Fruit fly (Drosophila melanogaster) whole organism, embryonic: ENCODE data around the gene Cad99C.

Experiments used
- ATbp ChIP-seq: fragments of 200-800 bp; sonication (Bioruptor generic); optimal IDR thresholded peaks from 2 replicates; lab custom pipeline; 2017; ENCODE audit warnings: missing biosample characterization, mild to moderate bottlenecking, missing genetic modification characterization, missing genetic modification reagents
- Aef1 ChIP-seq: fragments of 200-800 bp; sonication (Bioruptor generic); IDR thresholded peaks from 3 replicates; pipeline ENCODE4 v1.3.6; 2022; ENCODE audit warnings: missing biosample characterization, missing genetic modification characterization
- Atf3 ChIP-seq: fragments of 200-800 bp; sonication (Bioruptor generic); optimal IDR thresholded peaks from 3 replicates; lab custom pipeline; 2016; ENCODE audit warnings: missing biosample characterization, missing genetic modification characterization
- Atf6 ChIP-seq: fragments of 200-800 bp; sonication (Bioruptor generic); IDR thresholded peaks from 2 replicates; pipeline ENCODE4 v1.3.6; 2022; ENCODE audit warnings: missing biosample characterization, missing genetic modification characterization
- C15 ChIP-seq: fragments of 200-800 bp; sonication (Bioruptor generic); IDR thresholded peaks from 3 replicates; pipeline ENCODE4 v1.3.6; 2022; ENCODE audit warnings: missing biosample characterization, missing genetic modification characterization
- CG1024 ChIP-seq: fragments of 200-800 bp; sonication (Bioruptor generic); IDR thresholded peaks from 2 replicates; pipeline ENCODE4 v1.3.6; 2022; ENCODE audit warnings: missing biosample characterization, missing genetic modification characterization
- CG1233 ChIP-seq: fragments of 200-800 bp; sonication (Bioruptor generic); optimal IDR thresholded peaks from 4 replicates; lab custom pipeline; 2018; ENCODE audit warnings: missing biosample characterization, mild to moderate bottlenecking, missing genetic modification characterization
- CG14710 ChIP-seq: fragments of 200-800 bp; sonication (Bioruptor generic); optimal IDR thresholded peaks from 3 replicates; lab custom pipeline; 2019; ENCODE audit warnings: missing biosample characterization, mild to moderate bottlenecking, missing genetic modification characterization, moderate library complexity
- CG17568 ChIP-seq: fragments of 200-800 bp; sonication (Bioruptor generic); optimal IDR thresholded peaks from 2 replicates; lab custom pipeline; 2018; ENCODE audit warnings: missing biosample characterization, mild to moderate bottlenecking, missing genetic modification characterization, moderate library complexity
- CG18764 ChIP-seq: fragments of 200-800 bp; sonication (Bioruptor generic); optimal IDR thresholded peaks from 3 replicates; lab custom pipeline; 2016; ENCODE audit warnings: missing biosample characterization, missing genetic modification characterization
- CG3163 ChIP-seq: fragments of 200-800 bp; sonication (Bioruptor generic); optimal IDR thresholded peaks from 3 replicates; lab custom pipeline; 2016; ENCODE audit warnings: missing biosample characterization, missing genetic modification characterization
- CG6854 ChIP-seq: fragments of 200-800 bp; sonication (Bioruptor generic); optimal IDR thresholded peaks from 3 replicates; lab custom pipeline; 2017; ENCODE audit warnings: missing biosample characterization, mild to moderate bottlenecking, missing genetic modification characterization
- CG7839 ChIP-seq: fragments of 200-800 bp; sonication (Bioruptor generic); optimal IDR thresholded peaks from 3 replicates; lab custom pipeline; 2018; ENCODE audit warnings: missing biosample characterization, mild to moderate bottlenecking, missing genetic modification characterization, moderate library complexity
- CG9437 ChIP-seq: fragments of 200-800 bp; sonication (Bioruptor generic); optimal IDR thresholded peaks from 2 replicates; lab custom pipeline; 2018; ENCODE audit warnings: missing biosample characterization, mild to moderate bottlenecking, missing genetic modification characterization
- CTCF ChIP-seq: fragments of 200-800 bp; sonication (Bioruptor generic); optimal IDR thresholded peaks from 2 replicates; lab custom pipeline; 2017; ENCODE audit warnings: missing biosample characterization, mild to moderate bottlenecking, missing genetic modification characterization, moderate library complexity
- Chrac-16 ChIP-seq: fragments of 200-800 bp; sonication (Bioruptor generic); optimal IDR thresholded peaks from 3 replicates; lab custom pipeline; 2016; ENCODE audit warnings: missing biosample characterization, missing genetic modification characterization
- Drgx ChIP-seq: fragments of 200-800 bp; sonication (Bioruptor generic); IDR thresholded peaks from 2 replicates; pipeline ENCODE4 v1.3.6; 2022; ENCODE audit warnings: missing biosample characterization, missing genetic modification characterization
- E2f1 ChIP-seq: fragments of 200-800 bp; sonication (Bioruptor generic); IDR thresholded peaks from 2 replicates; pipeline ENCODE4 v1.3.6; 2022; ENCODE audit warnings: missing biosample characterization, missing genetic modification characterization
- ERR ChIP-seq: fragments of 200-800 bp; sonication (Bioruptor generic); optimal IDR thresholded peaks from 2 replicates; lab custom pipeline; 2016; ENCODE audit warnings: missing biosample characterization, missing genetic modification characterization
- Ets97D ChIP-seq: fragments of 200-800 bp; sonication (Bioruptor generic); optimal IDR thresholded peaks from 3 replicates; lab custom pipeline; 2016; ENCODE audit warnings: missing biosample characterization, missing genetic modification characterization
- Mad ChIP-seq: fragments of 200-800 bp; sonication (Bioruptor generic); optimal IDR thresholded peaks from 2 replicates; lab custom pipeline; 2016; ENCODE audit warnings: missing biosample characterization, missing genetic modification characterization
- Oli ChIP-seq: fragments of 200-800 bp; sonication (Bioruptor generic); optimal IDR thresholded peaks from 2 replicates; lab custom pipeline; 2018; ENCODE audit warnings: missing biosample characterization, mild to moderate bottlenecking, missing genetic modification characterization, moderate library complexity
- Sox100B ChIP-seq: fragments of 200-800 bp; sonication (Bioruptor generic); optimal IDR thresholded peaks from 3 replicates; lab custom pipeline; 2018; ENCODE audit warnings: missing biosample characterization, mild to moderate bottlenecking, missing genetic modification characterization
- Sox102F ChIP-seq: fragments of 200-800 bp; sonication (Bioruptor generic); optimal IDR thresholded peaks from 2 replicates; lab custom pipeline; 2018; ENCODE audit warnings: missing biosample characterization, mild to moderate bottlenecking, missing genetic modification characterization, moderate library complexity
- Sry-δ ChIP-seq: fragments of 200-800 bp; sonication (Bioruptor generic); optimal IDR thresholded peaks from 2 replicates; lab custom pipeline; 2016; ENCODE audit warnings: missing biosample characterization, missing genetic modification characterization
- Taf1 ChIP-seq: fragments of 200-800 bp; sonication (Bioruptor generic); IDR thresholded peaks from 2 replicates; pipeline ENCODE4 v1.3.6; 2022; ENCODE audit warnings: missing biosample characterization, missing genetic modification characterization
- YL-1 ChIP-seq: fragments of 200-800 bp; sonication (Bioruptor generic); optimal IDR thresholded peaks from 3 replicates; lab custom pipeline; 2017; ENCODE audit warnings: missing biosample characterization, mild to moderate bottlenecking, missing genetic modification characterization
- aop ChIP-seq: fragments of 200-800 bp; sonication (Bioruptor generic); IDR thresholded peaks from 2 replicates; pipeline ENCODE4 v1.3.6; 2022; ENCODE audit warnings: missing biosample characterization, missing genetic modification characterization
- cg ChIP-seq: fragments of 200-800 bp; sonication (Bioruptor generic); optimal IDR thresholded peaks from 3 replicates; lab custom pipeline; 2019; ENCODE audit warnings: missing biosample characterization, mild to moderate bottlenecking, missing genetic modification characterization, moderate library complexity
- corto ChIP-seq: fragments of 200-800 bp; sonication (Bioruptor generic); optimal IDR thresholded peaks from 2 replicates; lab custom pipeline; 2016; ENCODE audit warnings: missing biosample characterization, mild to moderate bottlenecking, missing genetic modification characterization, moderate library complexity
- ems ChIP-seq: fragments of 200-800 bp; sonication (Bioruptor generic); optimal IDR thresholded peaks from 3 replicates; lab custom pipeline; 2016; ENCODE audit warnings: missing biosample characterization, missing genetic modification characterization
- fd64A ChIP-seq: fragments of 200-800 bp; sonication (Bioruptor generic); optimal IDR thresholded peaks from 3 replicates; lab custom pipeline; 2018; ENCODE audit warnings: missing biosample characterization, mild to moderate bottlenecking, missing genetic modification characterization
- gcm ChIP-seq: fragments of 200-800 bp; sonication (Bioruptor generic); optimal IDR thresholded peaks from 2 replicates; lab custom pipeline; 2019; ENCODE audit warnings: missing biosample characterization, mild to moderate bottlenecking, missing genetic modification characterization, moderate library complexity
- gfzf ChIP-seq: fragments of 200-800 bp; sonication (Bioruptor generic); optimal IDR thresholded peaks from 2 replicates; lab custom pipeline; 2016; ENCODE audit warnings: missing biosample characterization, mild to moderate bottlenecking, missing genetic modification characterization, moderate library complexity
- grau ChIP-seq: fragments of 200-800 bp; optimal IDR thresholded peaks from 3 replicates; lab custom pipeline; 2019; ENCODE audit warnings: missing biosample characterization, mild to moderate bottlenecking, missing genetic modification characterization, moderate library complexity
- hbn ChIP-seq: fragments of 200-800 bp; sonication (Bioruptor generic); IDR thresholded peaks from 2 replicates; pipeline ENCODE4 v1.3.6; 2022; ENCODE audit warnings: missing biosample characterization, missing genetic modification characterization; ENCODE audit not compliant: partially characterized antibody
- her ChIP-seq: fragments of 200-800 bp; sonication (Bioruptor generic); optimal IDR thresholded peaks from 2 replicates; lab custom pipeline; 2016; ENCODE audit warnings: missing biosample characterization, missing genetic modification characterization
- jing ChIP-seq: fragments of 200-800 bp; sonication (Bioruptor generic); optimal IDR thresholded peaks from 2 replicates; lab custom pipeline; 2018; ENCODE audit warnings: missing biosample characterization, mild to moderate bottlenecking, missing genetic modification characterization
- lmd ChIP-seq: fragments of 200-800 bp; sonication (Bioruptor generic); IDR thresholded peaks from 2 replicates; pipeline ENCODE4 v1.3.6; 2022; ENCODE audit warnings: missing biosample characterization, missing genetic modification characterization
- nerfin-2 ChIP-seq: fragments of 200-800 bp; sonication (Bioruptor generic); IDR thresholded peaks from 2 replicates; pipeline ENCODE4 v1.3.6; 2022; ENCODE audit warnings: missing biosample characterization, missing genetic modification characterization; ENCODE audit not compliant: partially characterized antibody
- peb ChIP-seq: fragments of 200-800 bp; sonication (Bioruptor generic); IDR thresholded peaks from 2 replicates; pipeline ENCODE4 v1.3.6; 2022; ENCODE audit warnings: missing biosample characterization, missing genetic modification characterization
- pnt ChIP-seq: fragments of 200-800 bp; sonication (Bioruptor generic); optimal IDR thresholded peaks from 3 replicates; lab custom pipeline; 2016; ENCODE audit warnings: missing biosample characterization, missing genetic modification characterization
- psq ChIP-seq: fragments of 200-800 bp; sonication (Bioruptor generic); optimal IDR thresholded peaks from 2 replicates; lab custom pipeline; 2017; ENCODE audit warnings: missing biosample characterization, missing genetic modification characterization
- ranshi ChIP-seq: fragments of 200-800 bp; sonication (Bioruptor generic); IDR thresholded peaks from 2 replicates; pipeline ENCODE4 v1.3.6; 2022; ENCODE audit warnings: missing biosample characterization, missing genetic modification characterization
- rib ChIP-seq: fragments of 200-800 bp; sonication (Bioruptor generic); IDR thresholded peaks from 2 replicates; pipeline ENCODE4 v1.3.6; 2022; ENCODE audit warnings: missing biosample characterization, missing genetic modification characterization
- sim ChIP-seq: fragments of 200-800 bp; sonication (Bioruptor generic); IDR thresholded peaks from 2 replicates; pipeline ENCODE4 v1.3.6; 2022; ENCODE audit warnings: missing biosample characterization, missing genetic modification characterization
- ssp ChIP-seq: fragments of 200-800 bp; sonication (Bioruptor generic); IDR thresholded peaks from 2 replicates; pipeline ENCODE4 v1.3.6; 2022; ENCODE audit warnings: missing biosample characterization, missing genetic modification characterization
- tap ChIP-seq: fragments of 200-800 bp; optimal IDR thresholded peaks from 3 replicates; lab custom pipeline; 2019; ENCODE audit warnings: missing biosample characterization, mild to moderate bottlenecking, missing genetic modification characterization, moderate library complexity
- tgo ChIP-seq: fragments of 200-800 bp; sonication (Bioruptor generic); IDR thresholded peaks from 3 replicates; pipeline ENCODE4 v1.3.6; 2022; ENCODE audit warnings: missing biosample characterization, missing genetic modification characterization
- usp ChIP-seq: fragments of >200 bp; optimal IDR thresholded peaks from 2 replicates; lab custom pipeline; 2017; ENCODE audit warnings: missing biosample characterization, missing genetic modification characterization
- vvl ChIP-seq: fragments of 200-800 bp; sonication (Bioruptor generic); IDR thresholded peaks from 2 replicates; pipeline ENCODE4 v1.3.6; 2022; ENCODE audit warnings: missing biosample characterization, missing genetic modification characterization

Cad99C gene

DNA sequence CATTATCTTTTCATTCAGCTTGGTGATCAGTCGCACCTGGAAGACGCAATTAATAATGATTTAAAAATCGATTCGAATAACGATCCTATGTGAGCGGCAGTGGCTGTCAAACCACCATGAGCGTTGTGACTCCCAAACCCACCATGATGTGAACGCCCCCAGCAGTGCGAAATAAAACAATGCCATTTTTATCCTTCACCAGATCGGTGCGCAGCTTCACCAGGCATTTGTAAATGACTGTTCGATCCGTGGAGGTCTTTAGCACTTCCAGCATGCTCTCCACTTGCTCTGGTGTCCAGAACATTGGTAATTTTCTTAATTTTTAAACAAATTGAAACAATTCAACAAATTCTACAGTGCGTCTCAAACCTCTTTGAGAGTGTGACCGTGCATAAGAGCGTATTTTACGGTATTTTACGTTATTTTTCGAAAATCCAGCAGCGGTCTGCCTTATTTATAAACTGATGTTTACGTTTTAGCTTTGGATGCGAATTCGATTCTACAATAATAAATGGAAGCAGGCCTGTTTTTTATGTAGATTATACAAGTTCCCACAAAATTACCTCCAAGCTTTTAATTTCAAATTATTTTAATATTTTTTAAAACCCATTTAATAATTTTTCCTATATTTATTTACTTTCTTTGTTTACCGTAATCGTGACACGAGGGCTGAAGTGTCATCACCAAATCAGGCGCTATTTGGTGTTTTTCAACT lies 42.3 kb upstream of the Cad99C start, which contains the start of the genes Rnb and Drice (continued):
- TF ChIP-seq cg (GFP tag; lab: Kevin White, UChicago) (no peak), Atf6 (0 out of 2 replicates have a peak, but pooled peaks have one; percentile 12), tap (no peak), E2f1 (GFP tag; lab: Robert Waterston, UW) (peak; percentile 53), grau (tag; lab: Kevin White, UChicago) (peak; percentile 45), Chrac-16 (GFP tag; lab: Kevin White, UChicago) (peak; percentile 12), YL-1 (GFP tag; lab: Kevin White, UChicago) (peak; percentile 84), CTCF (no peak), gcm (GFP tag; lab: Kevin White, UChicago) (no peak), CG1233 (GFP tag; lab: Kevin White, UChicago) (peak; percentile 63), fd64A (GFP tag; lab: Kevin White, UChicago) (no peak), nerfin-2 (GFP tag; lab: Robert Waterston, UW) (0 out of 2 replicates have a peak, but pooled peaks have one; percentile 22), CG9437 (GFP tag; lab: Kevin White, UChicago) (no peak), Sox102F (GFP tag; lab: Kevin White, UChicago) (no peak), usp (GFP tag; lab: Kevin White, UChicago) (no peak), CG14710 (tag; lab: Kevin White, UChicago) (peak; percentile 79), vvl (GFP tag; lab: Robert Waterston, UW) (peak; percentile 50), Taf1 (GFP tag; lab: Robert Waterston, UW) (peak; percentile 24; the same call in 1 of the 2 replicates), jing (GFP tag; lab: Kevin White, UChicago) (no peak), CG18764 (GFP tag; lab: Kevin White, UChicago) (peak; percentile 7), tgo (GFP tag; lab: Robert Waterston, UW) (peak; percentile 47), gfzf (GFP tag; lab: Kevin White, UChicago) (peak; percentile 83), peb (GFP tag; lab: Robert Waterston, UW) (no peak), rib (GFP tag; lab: Robert Waterston, UW) (no peak), hbn (GFP tag; lab: Robert Waterston, UW) (peak; percentile 65), CG3163 (GFP tag; lab: Kevin White, UChicago) (no peak), Sry-δ (GFP tag; lab: Kevin White, UChicago) (peak; percentile 65), Aef1 (GFP tag; lab: Robert Waterston, UW) (peak; percentile 27; the same call in 1 of the 3 replicates), sim (GFP tag; lab: Robert Waterston, UW) (no peak), Sox100B (GFP tag; lab: Kevin White, UChicago) (no peak), CG7839 (no peak), Drgx (GFP tag; lab: Robert Waterston, UW) (no peak), corto (GFP tag; lab: Kevin White, UChicago) (no peak), CG17568 (GFP tag; lab: Kevin White, UChicago) (no peak), C15 (GFP tag; lab: Robert Waterston, UW) (no peak), ranshi (GFP tag; lab: Robert Waterston, UW) (peak; percentile 46; the same call in 1 of the 2 replicates), psq (GFP tag; lab: Kevin White, UChicago) (no peak), ems (GFP tag; lab: Kevin White, UChicago) (no peak), Oli (tag; lab: Kevin White, UChicago) (no peak), lmd (GFP tag; lab: Robert Waterston, UW) (peak; percentile 8; the same call in 1 of the 2 replicates), Mad (GFP tag; lab: Kevin White, UChicago) (peak; percentile 3), her (GFP tag; lab: Kevin White, UChicago) (no peak), Ets97D (no peak), pnt (GFP tag; lab: Kevin White, UChicago) (no peak), CG1024 (GFP tag; lab: Robert Waterston, UW) (0 out of 2 replicates have a peak, but pooled peaks have one; percentile 24), Atf3 (GFP tag; lab: Kevin White, UChicago) (no peak), aop (GFP tag; lab: Robert Waterston, UW) (no peak), ATbp (GFP tag; lab: Kevin White, UChicago) (no peak), ERR (GFP tag; lab: Kevin White, UChicago) (no peak), CG6854 (GFP tag; lab: Kevin White, UChicago) (peak; percentile 50), ssp (peak; percentile 35)
